Worm (Caenorhabditis elegans): ENCODE results near the gene F46C5.1.

ce11 chrII:8813659-8814058 is 7.3 kb downstream of the F46C5.1 start:
- no peak for TF ChIP-seq Y95B8A.8 (GFP tag; IDR thresholded peaks at IDR 0.05)
- TF ChIP-seq pha-4 (tag; optimal IDR thresholded peaks at IDR 0.05) = no peak
- no peak for TF ChIP-seq F10E7.11 (tag; optimal IDR thresholded peaks at IDR 0.05)
- TF ChIP-seq nfya-1 (tag; optimal IDR thresholded peaks at IDR 0.05; ENCODE audit: borderline replicate concordance, insufficient read depth) = no peak

All from whole organism, young adult.